Worm (Caenorhabditis elegans): ENCODE results near the gene F40G12.11.

The F40G12.11 gene

ce11 chrV:14248654-14249053 lies 37.3 kb upstream of the F40G12.11 start, which contains the start of gene K02E11.6:
Gene K02E11.6 (plus strand): TSS chrV:14248802.
- TF ChIP-seq sox-2 (GFP tag; IDR thresholded peaks at IDR 0.05): no peak
- no peak for TF ChIP-seq ceh-9 (tag; optimal IDR thresholded peaks at IDR 0.05)
- TF ChIP-seq odd-2 (tag; optimal IDR thresholded peaks at IDR 0.05): no peak
- TF ChIP-seq ceh-24 (tag; optimal IDR thresholded peaks at IDR 0.05): no peak
- no peak for TF ChIP-seq ref-2 (tag; optimal IDR thresholded peaks at IDR 0.05)
- TF ChIP-seq unc-86 (tag; optimal IDR thresholded peaks at IDR 0.05): no peak
- TF ChIP-seq ets-4 (tag; optimal IDR thresholded peaks at IDR 0.05): no peak
- no peak for TF ChIP-seq unc-3 (GFP tag; conservative IDR thresholded peaks at IDR 0.05)
- no peak for TF ChIP-seq unc-3 (tag; optimal IDR thresholded peaks at IDR 0.05)
- TF ChIP-seq pha-4 (tag; optimal IDR thresholded peaks at IDR 0.05): no peak
- TF ChIP-seq hlh-6 (tag; optimal IDR thresholded peaks at IDR 0.05): no peak
- no peak for TF ChIP-seq unc-42 (tag; optimal IDR thresholded peaks at IDR 0.05)
- TF ChIP-seq sox-4 (tag; optimal IDR thresholded peaks at IDR 0.05): no peak
- no peak for TF ChIP-seq pat-9 (tag; optimal IDR thresholded peaks at IDR 0.05)
- TF ChIP-seq C08G9.2 (tag; optimal IDR thresholded peaks at IDR 0.05): no peak
- no peak for TF ChIP-seq hlh-8 (tag; optimal IDR thresholded peaks at IDR 0.05)
- no peak for TF ChIP-seq ceh-45 (GFP tag; IDR thresholded peaks at IDR 0.05)

- no peak for TF ChIP-seq ceh-30 (tag; optimal IDR thresholded peaks at IDR 0.05)
- TF ChIP-seq syd-9 (tag; optimal IDR thresholded peaks at IDR 0.05): no peak
Observed at ce11 chrV:14252025-14252424, 33.9 kb upstream of the F40G12.11 start, which contains the start of gene K02E11.5. Gene K02E11.5 (plus strand): TSS chrV:14252325.

- no peak for TF ChIP-seq dve-1 (tag; optimal IDR thresholded peaks at IDR 0.05)
- no peak for TF ChIP-seq ceh-18 (tag; optimal IDR thresholded peaks at IDR 0.05)
- no peak for TF ChIP-seq ets-4 (tag; optimal IDR thresholded peaks at IDR 0.05)
- TF ChIP-seq ceh-31 (tag; optimal IDR thresholded peaks at IDR 0.05): no peak
- no peak for TF ChIP-seq unc-42 (tag; optimal IDR thresholded peaks at IDR 0.05)
- no peak for TF ChIP-seq mec-3 (tag; optimal IDR thresholded peaks at IDR 0.05; ENCODE audit: borderline replicate concordance)
- no peak for TF ChIP-seq sox-4 (tag; optimal IDR thresholded peaks at IDR 0.05)
Observed at ce11 chrV:14254221-14254620, 31.8 kb upstream of the F40G12.11 start, which contains the start of gene K02E11.7. Gene K02E11.7 (minus strand): TSS chrV:14254321.

- TF ChIP-seq nhr-11 (tag; optimal IDR thresholded peaks at IDR 0.05): no peak
- no peak for TF ChIP-seq unc-86 (tag; optimal IDR thresholded peaks at IDR 0.05)
- no peak for TF ChIP-seq ceh-2 (tag; optimal IDR thresholded peaks at IDR 0.05)
- no peak for TF ChIP-seq ztf-16 (tag; optimal IDR thresholded peaks at IDR 0.05)
- TF ChIP-seq madf-2 (tag; optimal IDR thresholded peaks at IDR 0.05): no peak
- no peak for TF ChIP-seq C38D4.7 (GFP tag; optimal IDR thresholded peaks at IDR 0.05)
- TF ChIP-seq ceh-34 (tag; optimal IDR thresholded peaks at IDR 0.05): no peak
- no peak for TF ChIP-seq ceh-31 (tag; optimal IDR thresholded peaks at IDR 0.05)
- TF ChIP-seq eyg-1 (tag; optimal IDR thresholded peaks at IDR 0.05): no peak
- TF ChIP-seq pax-1 (tag; optimal IDR thresholded peaks at IDR 0.05): no peak
- TF ChIP-seq syd-9 (tag; optimal IDR thresholded peaks at IDR 0.05): no peak
- TF ChIP-seq hlh-13 (GFP tag; optimal IDR thresholded peaks at IDR 0.05): no peak
- no peak for TF ChIP-seq mec-3 (tag; optimal IDR thresholded peaks at IDR 0.05; ENCODE audit: borderline replicate concordance)
- TF ChIP-seq zip-5 (tag; optimal IDR thresholded peaks at IDR 0.05): no peak
- no peak for TF ChIP-seq sdc-2 (tag; optimal IDR thresholded peaks at IDR 0.05)
- TF ChIP-seq pqm-1 (tag; optimal IDR thresholded peaks at IDR 0.05): no peak
Observed at ce11 chrV:14256813-14257212, 29.2 kb upstream of the F40G12.11 start, which contains the start of gene sre-8. Gene sre-8 (plus strand): TSS chrV:14257113.

- TF ChIP-seq gmeb-2 (tag; optimal IDR thresholded peaks at IDR 0.05) (no peak), ahr-1 (tag; optimal IDR thresholded peaks at IDR 0.05) (no peak), dve-1 (tag; optimal IDR thresholded peaks at IDR 0.05) (no peak)
Observed at ce11 chrV:14260831-14261230, 25.1 kb upstream of the F40G12.11 start, which contains the start of gene F40G12.2. Gene F40G12.2 (minus strand): TSS chrV:14260931.

All from whole organism, late embryonic.